Worm (Caenorhabditis elegans) whole organism, midembryonic: ENCODE data around the gene eas-1.

Experiments used
- T22C8.4 ChIP-seq: fragments of 200-800 bp; sonication (Bioruptor generic); IDR thresholded peaks from 2 replicates; pipeline ENCODE4 v1.3.6; 2022; ENCODE audit warnings: missing genetic modification characterization, missing compliant biosample characterization
- cog-1 ChIP-seq: sonication (generic microtip); optimal IDR thresholded peaks from 2 replicates; lab custom pipeline; 2016; ENCODE audit warnings: missing genetic modification characterization, missing compliant biosample characterization
- flt-1 ChIP-seq: fragments of 200-800 bp; sonication (Bioruptor generic); IDR thresholded peaks from 2 replicates; pipeline ENCODE4 v1.3.6; 2022; ENCODE audit warnings: missing genetic modification characterization, missing compliant biosample characterization
- klf-2 ChIP-seq: fragments of 200-800 bp; sonication (Bioruptor generic); conservative IDR thresholded peaks from 2 replicates; pipeline ENCODE4 v1.3.6; 2022; ENCODE audit warnings: missing genetic modification reagents, missing genetic modification characterization, missing compliant biosample characterization
- med-1 ChIP-seq: sonication (generic microtip); optimal IDR thresholded peaks from 2 replicates; lab custom pipeline; 2017; ENCODE audit warnings: missing genetic modification characterization, mild to moderate bottlenecking, missing compliant biosample characterization, antibody characterized with exemption, missing genetic modification reagents; ENCODE audit not compliant: insufficient read depth
- ref-1 ChIP-seq: fragments of 200-800 bp; sonication (Bioruptor generic); conservative IDR thresholded peaks from 2 replicates; pipeline ENCODE4 v1.3.6; 2022; ENCODE audit warnings: missing genetic modification reagents, missing genetic modification characterization, missing compliant biosample characterization
- tab-1 ChIP-seq: fragments of 200-800 bp; sonication (Bioruptor generic); IDR thresholded peaks from 2 replicates; pipeline ENCODE4 v1.3.6; 2022; ENCODE audit warnings: missing genetic modification characterization, missing compliant biosample characterization
- ztf-23 ChIP-seq: fragments of 200-800 bp; sonication (Bioruptor generic); IDR thresholded peaks from 2 replicates; pipeline ENCODE4 v1.3.6; 2022; ENCODE audit warnings: missing genetic modification reagents, missing genetic modification characterization, missing compliant biosample characterization
- ztf-29 ChIP-seq: fragments of 200-800 bp; sonication (Bioruptor generic); IDR thresholded peaks from 2 replicates; pipeline ENCODE4 v1.3.6; 2022; ENCODE audit warnings: missing genetic modification reagents, missing genetic modification characterization, missing compliant biosample characterization

eas-1 gene

ce11 chrII:4739984-4740462 is at the start of gene eas-1:
Gene eas-1 (plus strand): TSS chrII:4740412.
- no peak for TF ChIP-seq cog-1 (tag; lab: Kevin White, UChicago)
- TF ChIP-seq ztf-29 (GFP tag; lab: Robert Waterston, UW), result no peak
- peak; percentile 68 for TF ChIP-seq flt-1
- peak; percentile 62; the same call in 1 of the 2 replicates for TF ChIP-seq klf-2 (GFP tag; lab: Robert Waterston, UW)
- no peak for TF ChIP-seq ztf-23 (GFP tag; lab: Robert Waterston, UW)
- TF ChIP-seq tab-1, result peak; percentile 21; the same call in 1 of the 2 replicates
- no peak for TF ChIP-seq T22C8.4 (GFP tag; lab: Robert Waterston, UW)

- TF ChIP-seq cog-1 (tag; lab: Kevin White, UChicago) (peak; percentile 28), klf-2 (GFP tag; lab: Robert Waterston, UW) (no peak), med-1 (GFP tag; lab: Kevin White, UChicago) (no peak), ztf-23 (GFP tag; lab: Robert Waterston, UW) (no peak), ref-1 (GFP tag; lab: Robert Waterston, UW) (no peak)
Measured at ce11 chrII:4693129-4693528, 47.1 kb upstream of the eas-1 start, which contains the start of gene F10G7.5. Gene F10G7.5 (plus strand): TSS chrII:4693414.

ce11 chrII:4696055-4696454 is 44.2 kb upstream of the eas-1 start:
- TF ChIP-seq ref-1 (GFP tag; lab: Robert Waterston, UW), result no peak
- TF ChIP-seq ztf-29 (GFP tag; lab: Robert Waterston, UW), result no peak
- no peak for TF ChIP-seq flt-1
- no peak for TF ChIP-seq T22C8.4 (GFP tag; lab: Robert Waterston, UW)
- TF ChIP-seq med-1 (GFP tag; lab: Kevin White, UChicago), result no peak
- TF ChIP-seq cog-1 (tag; lab: Kevin White, UChicago), result no peak
- TF ChIP-seq klf-2 (GFP tag; lab: Robert Waterston, UW), result no peak
- no peak for TF ChIP-seq ztf-23 (GFP tag; lab: Robert Waterston, UW)
- TF ChIP-seq tab-1, result no peak

- TF ChIP-seq ztf-29 (GFP tag; lab: Robert Waterston, UW) (no peak), flt-1 (no peak), cog-1 (tag; lab: Kevin White, UChicago) (no peak), ref-1 (GFP tag; lab: Robert Waterston, UW) (no peak), klf-2 (GFP tag; lab: Robert Waterston, UW) (no peak), tab-1 (no peak), med-1 (GFP tag; lab: Kevin White, UChicago) (no peak), ztf-23 (GFP tag; lab: Robert Waterston, UW) (no peak), T22C8.4 (GFP tag; lab: Robert Waterston, UW) (no peak)
Measured at ce11 chrII:4698266-4698771, 41.9 kb upstream of the eas-1 start, which contains the start of the genes rpn-5 and scc-1. Gene rpn-5 (minus strand): TSS chrII:4698427. Gene scc-1 (plus strand): TSS chrII:4698721.

ce11 chrII:4701482-4702119 is 38.6 kb upstream of the eas-1 start, which contains the start of gene unc-85:
Gene unc-85 (plus strand): TSS chrII:4702069.
- TF ChIP-seq tab-1, result peak; percentile 70; the same call in 1 of the 2 replicates
- peak; percentile 84 for TF ChIP-seq ztf-29 (GFP tag; lab: Robert Waterston, UW)
- TF ChIP-seq T22C8.4 (GFP tag; lab: Robert Waterston, UW), result peak; percentile 18; the same call in 1 of the 2 replicates
- peak; percentile 57; the same call in 1 of the 2 replicates for TF ChIP-seq ref-1 (GFP tag; lab: Robert Waterston, UW)
- TF ChIP-seq cog-1 (tag; lab: Kevin White, UChicago), result peak; percentile 30
- TF ChIP-seq flt-1, result peak; percentile 90
- peak; percentile 29 for TF ChIP-seq med-1 (GFP tag; lab: Kevin White, UChicago)
- TF ChIP-seq ztf-23 (GFP tag; lab: Robert Waterston, UW), result peak; percentile 90
- TF ChIP-seq klf-2 (GFP tag; lab: Robert Waterston, UW), result peak; percentile 71

- no peak for TF ChIP-seq flt-1
- TF ChIP-seq cog-1 (tag; lab: Kevin White, UChicago), result no peak
- no peak for TF ChIP-seq ztf-23 (GFP tag; lab: Robert Waterston, UW)
- no peak for TF ChIP-seq klf-2 (GFP tag; lab: Robert Waterston, UW)
- no peak for TF ChIP-seq med-1 (GFP tag; lab: Kevin White, UChicago)
- TF ChIP-seq tab-1, result no peak
- TF ChIP-seq ref-1 (GFP tag; lab: Robert Waterston, UW), result no peak
Measured at ce11 chrII:4703011-4703410, 37.2 kb upstream of the eas-1 start.

- TF ChIP-seq T22C8.4 (GFP tag; lab: Robert Waterston, UW), result no peak
- TF ChIP-seq ztf-29 (GFP tag; lab: Robert Waterston, UW), result no peak
- TF ChIP-seq ref-1 (GFP tag; lab: Robert Waterston, UW), result no peak
- TF ChIP-seq klf-2 (GFP tag; lab: Robert Waterston, UW), result no peak
- TF ChIP-seq tab-1, result no peak
- no peak for TF ChIP-seq med-1 (GFP tag; lab: Kevin White, UChicago)
- TF ChIP-seq ztf-23 (GFP tag; lab: Robert Waterston, UW), result no peak
- no peak for TF ChIP-seq cog-1 (tag; lab: Kevin White, UChicago)
- no peak for TF ChIP-seq flt-1
Measured at ce11 chrII:4706359-4706871, 33.8 kb upstream of the eas-1 start, which contains the start of the genes F10G7.9 and tsn-1. Gene F10G7.9 (minus strand): TSS chrII:4706485. Gene tsn-1 (plus strand): TSS chrII:4706821.

ce11 chrII:4710120-4710519 is 30.1 kb upstream of the eas-1 start, which contains the start of gene tag-151:
Gene tag-151 (plus strand): TSS chrII:4710277.
- TF ChIP-seq flt-1 (no peak), T22C8.4 (GFP tag; lab: Robert Waterston, UW) (no peak), tab-1 (no peak), ref-1 (GFP tag; lab: Robert Waterston, UW) (no peak), cog-1 (tag; lab: Kevin White, UChicago) (no peak), ztf-29 (GFP tag; lab: Robert Waterston, UW) (no peak), med-1 (GFP tag; lab: Kevin White, UChicago) (no peak), ztf-23 (GFP tag; lab: Robert Waterston, UW) (no peak), klf-2 (GFP tag; lab: Robert Waterston, UW) (no peak)
